Worm (Caenorhabditis elegans) whole organism, mixed stage, embryonic: ENCODE data around the gene abts-4.

Experiments
- elt-1 ChIP-seq: sonication (generic microtip); optimal IDR thresholded peaks from 2 replicates; lab custom pipeline; 2017; ENCODE audit warnings: missing genetic modification characterization, mild to moderate bottlenecking, missing compliant biosample characterization, antibody characterized with exemption, moderate library complexity, borderline replicate concordance; ENCODE audit not compliant: insufficient read depth
- unc-62 ChIP-seq: fragments of 150-350 bp; optimal IDR thresholded peaks from 2 replicates; lab custom pipeline; 2014; ENCODE audit warnings: missing biosample characterization, missing genetic modification reagents, missing genetic modification characterization

DNA sequence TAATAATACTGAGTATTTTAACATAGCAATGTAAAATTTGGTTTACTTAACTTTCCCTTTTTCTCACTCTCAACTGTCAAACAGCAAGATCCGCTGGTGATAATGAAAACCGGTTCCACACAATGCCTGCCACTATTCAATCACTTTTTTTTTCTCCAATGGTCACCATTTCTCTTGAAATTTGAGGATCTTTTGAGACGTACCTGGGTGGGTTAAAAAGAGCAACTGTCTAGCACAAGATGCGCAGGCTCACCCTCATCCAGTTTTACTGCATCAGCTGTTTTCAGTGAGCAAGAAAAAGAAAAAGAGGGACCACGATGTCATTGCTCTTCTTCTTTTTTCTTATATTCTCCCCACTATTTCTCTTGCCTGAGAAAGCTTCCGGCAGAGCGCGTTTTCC is 46.7 kb upstream of the abts-4 start:
- no peak for TF ChIP-seq unc-62 (GFP tag; lab: Kevin White, UChicago)
- no peak for TF ChIP-seq elt-1 (tag; lab: Kevin White, UChicago)
